Fruit fly (Drosophila melanogaster) S2 (cell line): Measurements from ENCODE around the gene Bicra.

Experiments used
- CG8478 ChIP-seq: fragments of >200 bp; optimal IDR thresholded peaks from 2 replicates; lab custom pipeline; 2018
- CTCF ChIP-seq, 2 experiments: fragments of >200 bp; optimal IDR thresholded peaks; 2 replicates each; lab custom pipeline; 2018

dm6 chr3R:29096009-29096443, 33.2 kb downstream of the Bicra start:
- no peak for TF ChIP-seq CG8478 (lab: Kevin White, UChicago)
- TF ChIP-seq CTCF (optimal IDR thresholded peaks at IDR 0.05; lab: Kevin White, UChicago), result no peak
